Worm (Caenorhabditis elegans) whole organism, L1 larva: ENCODE measurements around the gene penr-1.

Source experiments
- Y116A8C.19 ChIP-seq: sonication (generic microtip); optimal IDR thresholded peaks from 2 replicates; lab custom pipeline; 2016; ENCODE audit warnings: missing compliant biosample characterization, missing genetic modification characterization, borderline replicate concordance
- aly-2 ChIP-seq: fragments of 150-350 bp; optimal IDR thresholded peaks from 2 replicates; lab custom pipeline; 2014; ENCODE audit warnings: missing biosample characterization, missing genetic modification characterization
- efl-3 ChIP-seq: fragments of 200-800 bp; sonication (Bioruptor generic); optimal IDR thresholded peaks from 2 replicates; lab custom pipeline; 2018; ENCODE audit warnings: mild to moderate bottlenecking, missing genetic modification characterization, missing compliant biosample characterization
- elt-2 ChIP-seq: sonication (generic microtip); optimal IDR thresholded peaks from 2 replicates; lab custom pipeline; 2016; ENCODE audit warnings: missing genetic modification characterization, mild to moderate bottlenecking, inconsistent platforms, missing compliant biosample characterization, missing genetic modification reagents
- ets-5 ChIP-seq: fragments of 200-800 bp; sonication (Bioruptor generic); IDR thresholded peaks from 2 replicates; pipeline ENCODE4 v1.3.6; 2022; ENCODE audit warnings: missing genetic modification characterization, missing compliant biosample characterization
- hlh-17 ChIP-seq: fragments of 200-800 bp; sonication (Bioruptor generic); optimal IDR thresholded peaks from 2 replicates; lab custom pipeline; 2018; ENCODE audit warnings: missing genetic modification characterization, mild to moderate bottlenecking, missing compliant biosample characterization, moderate library complexity, borderline replicate concordance
- nhr-11 ChIP-seq: fragments of 150-350 bp; optimal IDR thresholded peaks from 2 replicates; lab custom pipeline; 2014; ENCODE audit warnings: missing biosample characterization, missing genetic modification characterization
- nhr-12 ChIP-seq: sonication (generic microtip); optimal IDR thresholded peaks from 2 replicates; lab custom pipeline; 2017; ENCODE audit warnings: missing biosample characterization, missing genetic modification characterization
- nhr-76 ChIP-seq: sonication (generic microtip); optimal IDR thresholded peaks from 2 replicates; lab custom pipeline; 2017; ENCODE audit warnings: missing biosample characterization, missing genetic modification characterization
- nhr-77 ChIP-seq: fragments of 150-350 bp; optimal IDR thresholded peaks from 2 replicates; lab custom pipeline; 2014; ENCODE audit warnings: missing biosample characterization, missing genetic modification characterization
- tlp-1 ChIP-seq: fragments of 150-350 bp; optimal IDR thresholded peaks from 2 replicates; lab custom pipeline; 2014; ENCODE audit warnings: missing biosample characterization, missing genetic modification characterization
- unc-130 ChIP-seq: fragments of 150-350 bp; optimal IDR thresholded peaks from 2 replicates; lab custom pipeline; 2017; ENCODE audit warnings: missing biosample characterization, missing genetic modification characterization, inconsistent platforms

ce11 chrV:5257358-5257757 lies 11.9 kb upstream of the penr-1 start, which contains the start of gene srt-67:
- TF ChIP-seq nhr-12 (tag; lab: Kevin White, UChicago) (no peak), elt-2 (tag; lab: Kevin White, UChicago) (no peak), unc-130 (tag; lab: Kevin White, UChicago) (no peak), Y116A8C.19 (tag; lab: Kevin White, UChicago) (no peak), efl-3 (no peak), hlh-17 (no peak), nhr-76 (tag; lab: Kevin White, UChicago) (no peak), ets-5 (no peak), tlp-1 (no peak), nhr-77 (tag; lab: Kevin White, UChicago) (no peak), aly-2 (no peak), nhr-11 (tag; lab: Kevin White, UChicago) (no peak)
